Worm (Caenorhabditis elegans): Measurements from ENCODE around the gene nspc-12.
"Not testable (repeated sequence)": the region's sequence is repeated elsewhere in the genome, so short reads cannot be mapped to it uniquely, and the experiment has no call there.

nspc-12 gene

ce11 chrX:12321357-12321756 lies 35.1 kb downstream of the nspc-12 start, which contains the start of gene F17A2.13:
Gene F17A2.13 (plus strand): TSS chrX:12321657.
- TF ChIP-seq ztf-29 (GFP tag; IDR thresholded peaks at IDR 0.05) (no peak), ref-1 (GFP tag; conservative IDR thresholded peaks at IDR 0.05) (no peak), klf-2 (GFP tag; conservative IDR thresholded peaks at IDR 0.05) (no peak), flt-1 (GFP tag; IDR thresholded peaks at IDR 0.05) (no peak), T22C8.4 (GFP tag; IDR thresholded peaks at IDR 0.05) (no peak), tab-1 (GFP tag; IDR thresholded peaks at IDR 0.05) (no peak), cog-1 (tag; optimal IDR thresholded peaks at IDR 0.05) (no peak)

DNA sequence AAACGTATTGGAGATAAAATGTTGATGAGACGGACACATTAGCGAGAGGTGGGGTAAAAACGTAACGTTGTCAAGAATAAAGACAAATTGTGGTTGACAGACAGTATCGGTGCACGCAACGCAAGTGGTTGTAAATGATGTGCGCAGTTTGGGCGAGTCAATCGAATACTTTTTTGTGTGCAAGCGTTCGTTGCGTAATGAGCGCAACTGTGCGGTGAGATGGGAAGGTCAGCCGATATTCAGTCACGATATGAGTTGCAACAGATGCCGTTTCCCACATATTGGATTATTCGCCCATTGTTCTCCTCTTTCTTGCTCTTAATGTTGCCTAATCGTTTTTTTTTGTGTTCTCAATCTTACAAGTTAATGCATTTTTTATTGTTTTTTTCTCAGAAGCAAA lies 35.7 kb downstream of the nspc-12 start, which contains the start of gene ceh-40:
ceh-40 (minus strand) TSS at position 41 of the 400 bp plus-strand sequence.
- no peak for TF ChIP-seq tab-1 (GFP tag; IDR thresholded peaks at IDR 0.05)
- no peak for TF ChIP-seq klf-2 (GFP tag; conservative IDR thresholded peaks at IDR 0.05)

ce11 chrX:12317560-12317959 lies 38.9 kb downstream of the nspc-12 start:
- TF ChIP-seq T22C8.4 (GFP tag; IDR thresholded peaks at IDR 0.05) = no peak
- TF ChIP-seq med-1 (GFP tag; optimal IDR thresholded peaks at IDR 0.05; ENCODE audit: insufficient read depth) = no peak
- TF ChIP-seq ref-1 (GFP tag; conservative IDR thresholded peaks at IDR 0.05) = no peak
- no peak for TF ChIP-seq tab-1 (GFP tag; IDR thresholded peaks at IDR 0.05)
- no peak for TF ChIP-seq cog-1 (tag; optimal IDR thresholded peaks at IDR 0.05)
- no peak for TF ChIP-seq ztf-23 (GFP tag; IDR thresholded peaks at IDR 0.05)
- TF ChIP-seq flt-1 (GFP tag; IDR thresholded peaks at IDR 0.05) = no peak
- TF ChIP-seq ztf-29 (GFP tag; IDR thresholded peaks at IDR 0.05) = no peak

DNA sequence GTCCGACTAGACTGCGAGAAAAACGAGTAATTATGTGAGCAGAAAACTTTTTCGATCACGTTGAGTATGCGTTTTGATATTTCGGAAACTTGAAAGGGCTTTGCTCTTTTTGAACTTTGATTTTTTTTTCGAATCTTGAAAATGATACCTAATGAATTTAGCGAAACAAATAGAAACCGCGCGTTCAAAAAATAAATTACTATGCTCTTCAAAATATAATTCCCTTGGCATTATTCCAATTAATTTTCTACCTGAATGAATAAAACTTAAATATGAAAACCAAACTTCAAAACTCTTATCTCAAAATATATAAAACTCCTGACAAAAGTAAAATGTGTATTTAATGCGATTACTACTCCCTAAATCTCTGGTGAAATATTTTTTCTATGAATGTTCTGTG lies 41.2 kb downstream of the nspc-12 start, which contains the start of gene xtr-2:
xtr-2 (plus strand) TSS at position 301 of the 400 bp plus-strand sequence.
- TF ChIP-seq cog-1 (tag; optimal IDR thresholded peaks at IDR 0.05) (no peak), tab-1 (GFP tag; IDR thresholded peaks at IDR 0.05) (no peak), klf-2 (GFP tag; conservative IDR thresholded peaks at IDR 0.05) (no peak), ztf-29 (GFP tag; IDR thresholded peaks at IDR 0.05) (no peak), med-1 (GFP tag; optimal IDR thresholded peaks at IDR 0.05; ENCODE audit: insufficient read depth) (no peak), flt-1 (GFP tag; IDR thresholded peaks at IDR 0.05) (no peak), ztf-23 (GFP tag; IDR thresholded peaks at IDR 0.05) (no peak), ref-1 (GFP tag; conservative IDR thresholded peaks at IDR 0.05) (no peak), T22C8.4 (GFP tag; IDR thresholded peaks at IDR 0.05) (no peak)

- TF ChIP-seq ztf-23 (GFP tag; IDR thresholded peaks at IDR 0.05) (no peak), flt-1 (GFP tag; IDR thresholded peaks at IDR 0.05) (no peak), klf-2 (GFP tag; conservative IDR thresholded peaks at IDR 0.05) (no peak), ztf-29 (GFP tag; IDR thresholded peaks at IDR 0.05) (no peak), ref-1 (GFP tag; conservative IDR thresholded peaks at IDR 0.05) (no peak), med-1 (GFP tag; optimal IDR thresholded peaks at IDR 0.05; ENCODE audit: insufficient read depth) (no peak), tab-1 (GFP tag; IDR thresholded peaks at IDR 0.05) (no peak)
Measured at ce11 chrX:12314395-12314794, 42.1 kb downstream of the nspc-12 start.

- TF ChIP-seq ztf-23 (GFP tag; IDR thresholded peaks at IDR 0.05) (no peak), klf-2 (GFP tag; conservative IDR thresholded peaks at IDR 0.05) (no peak), ztf-29 (GFP tag; IDR thresholded peaks at IDR 0.05) (no peak), cog-1 (tag; optimal IDR thresholded peaks at IDR 0.05) (no peak), tab-1 (GFP tag; IDR thresholded peaks at IDR 0.05) (no peak), flt-1 (GFP tag; IDR thresholded peaks at IDR 0.05) (no peak), ref-1 (GFP tag; conservative IDR thresholded peaks at IDR 0.05) (no peak), med-1 (GFP tag; optimal IDR thresholded peaks at IDR 0.05; ENCODE audit: insufficient read depth) (no peak), T22C8.4 (GFP tag; IDR thresholded peaks at IDR 0.05) (no peak)
Measured at ce11 chrX:12313779-12314178, 42.7 kb downstream of the nspc-12 start.

DNA sequence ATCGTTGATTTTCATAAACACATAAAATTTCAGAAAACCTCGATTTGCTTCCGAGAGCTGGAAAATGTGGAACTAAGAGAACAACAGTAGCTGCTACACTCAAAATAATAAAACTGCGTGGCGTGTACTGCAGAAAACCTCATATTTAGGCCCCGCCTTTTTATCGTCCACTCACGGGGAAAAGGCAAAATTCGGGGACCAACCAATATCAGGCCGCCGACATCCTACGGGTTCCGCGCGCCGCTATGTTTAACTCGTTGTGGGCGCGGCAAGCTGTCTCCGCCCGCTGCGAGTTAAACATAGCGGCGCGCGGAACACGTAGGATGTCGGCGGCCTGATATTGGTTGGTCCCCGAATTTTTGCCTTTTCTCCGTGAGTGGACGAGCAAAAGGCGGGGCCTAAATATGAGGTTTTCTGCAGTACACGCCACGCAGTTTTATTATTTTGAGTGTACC lies 48.4 kb downstream of the nspc-12 start, which contains the start of gene F17A2.16:
F17A2.16 (plus strand) TSS at position 405 of the 455 bp plus-strand sequence.
- TF ChIP-seq T22C8.4 (GFP tag; IDR thresholded peaks at IDR 0.05); ztf-23 (GFP tag; IDR thresholded peaks at IDR 0.05); cog-1 (tag; optimal IDR thresholded peaks at IDR 0.05): not testable (repeated sequence)

ce11 chrX:12306565-12306964 lies 49.9 kb downstream of the nspc-12 start, which contains the start of gene phf-32:
Gene phf-32 (plus strand): TSS chrX:12306865.
- TF ChIP-seq med-1 (GFP tag; optimal IDR thresholded peaks at IDR 0.05; ENCODE audit: insufficient read depth) (no peak), ztf-23 (GFP tag; IDR thresholded peaks at IDR 0.05) (no peak), tab-1 (GFP tag; IDR thresholded peaks at IDR 0.05) (no peak), klf-2 (GFP tag; conservative IDR thresholded peaks at IDR 0.05) (no peak)

Data from whole organism, midembryonic.